Worm (Caenorhabditis elegans) whole organism, L1 larva: ENCODE measurements around the gene nrps-1.

Experiments used
- Y116A8C.19 ChIP-seq: sonication (generic microtip); optimal IDR thresholded peaks from 2 replicates; lab custom pipeline; 2016; ENCODE audit warnings: missing compliant biosample characterization, missing genetic modification characterization, borderline replicate concordance
- alr-1 ChIP-seq: fragments of 200-800 bp; sonication (Bioruptor generic); optimal IDR thresholded peaks from 2 replicates; lab custom pipeline; 2018; ENCODE audit warnings: borderline replicate concordance, mild to moderate bottlenecking, missing genetic modification characterization, missing compliant biosample characterization
- blmp-1 ChIP-seq: fragments of 150-350 bp; optimal IDR thresholded peaks from 2 replicates; lab custom pipeline; 2014; ENCODE audit warnings: missing biosample characterization, missing genetic modification characterization
- ceh-63 ChIP-seq: fragments of 200-800 bp; sonication (Bioruptor generic); optimal IDR thresholded peaks from 2 replicates; lab custom pipeline; 2018; ENCODE audit warnings: mild to moderate bottlenecking, missing genetic modification characterization, missing compliant biosample characterization
- ceh-88 ChIP-seq: fragments of 200-800 bp; sonication (Bioruptor generic); IDR thresholded peaks from 2 replicates; pipeline ENCODE4 v1.3.6; 2022; ENCODE audit warnings: missing genetic modification characterization, missing compliant biosample characterization
- ceh-90 ChIP-seq: sonication (generic microtip); optimal IDR thresholded peaks from 2 replicates; lab custom pipeline; 2016; ENCODE audit warnings: missing genetic modification characterization, missing compliant biosample characterization
- dsc-1 ChIP-seq: sonication (generic microtip); optimal IDR thresholded peaks from 2 replicates; lab custom pipeline; 2016; ENCODE audit warnings: mild to moderate bottlenecking, missing genetic modification characterization, missing compliant biosample characterization
- efl-1 ChIP-seq, 4 experiments: fragments of 150-350 bp; optimal IDR thresholded peaks in 3 of 4; peaks in 1 of 4; 1 replicate in 1 of 4; 2 replicates in 3 of 4; lab custom pipeline; 2014; ENCODE audit warnings: missing biosample characterization in 2 of 4, missing genetic modification characterization in 2 of 4, missing genetic modification reagents in 2 of 4
- efl-3 ChIP-seq: fragments of 200-800 bp; sonication (Bioruptor generic); optimal IDR thresholded peaks from 2 replicates; lab custom pipeline; 2018; ENCODE audit warnings: mild to moderate bottlenecking, missing genetic modification characterization, missing compliant biosample characterization
- egl-13 ChIP-seq: sonication (generic microtip); optimal IDR thresholded peaks from 2 replicates; lab custom pipeline; 2016; ENCODE audit warnings: missing genotype, missing genetic modification reagents, missing genetic modification characterization, missing compliant biosample characterization
- ets-5 ChIP-seq: fragments of 200-800 bp; sonication (Bioruptor generic); IDR thresholded peaks from 2 replicates; pipeline ENCODE4 v1.3.6; 2022; ENCODE audit warnings: missing genetic modification characterization, missing compliant biosample characterization
- fkh-4 ChIP-seq: sonication (generic microtip); optimal IDR thresholded peaks from 2 replicates; lab custom pipeline; 2016; ENCODE audit warnings: missing compliant biosample characterization, missing genetic modification characterization, borderline replicate concordance
- fkh-8 ChIP-seq: sonication (generic microtip); optimal IDR thresholded peaks from 2 replicates; lab custom pipeline; 2016; ENCODE audit warnings: mild to moderate bottlenecking, missing genetic modification characterization, missing compliant biosample characterization
- grh-1 ChIP-seq: fragments of 200-800 bp; sonication (Bioruptor generic); IDR thresholded peaks from 2 replicates; pipeline ENCODE4 v1.3.6; 2022; ENCODE audit warnings: missing genetic modification reagents, missing genetic modification characterization, missing compliant biosample characterization
- hlh-4 ChIP-seq: sonication (generic microtip); optimal IDR thresholded peaks from 2 replicates; lab custom pipeline; 2016; ENCODE audit warnings: mild to moderate bottlenecking, missing genetic modification characterization, missing compliant biosample characterization
- isw-1 ChIP-seq: fragments of 200-800 bp; sonication (Bioruptor generic); IDR thresholded peaks from 2 replicates; pipeline ENCODE4 v1.3.6; 2022; ENCODE audit warnings: missing genetic modification characterization, missing compliant biosample characterization
- jun-1 ChIP-seq: fragments of 150-350 bp; optimal IDR thresholded peaks from 2 replicates; lab custom pipeline; 2014; ENCODE audit warnings: missing biosample characterization, missing genetic modification reagents, missing genetic modification characterization
- lin-13 ChIP-seq: fragments of 150-350 bp; optimal IDR thresholded peaks from 2 replicates; lab custom pipeline; 2014; ENCODE audit warnings: missing biosample characterization, missing genetic modification reagents, missing genetic modification characterization
- lin-14 ChIP-seq: fragments of 200-800 bp; sonication (Bioruptor generic); optimal IDR thresholded peaks from 2 replicates; lab custom pipeline; 2018; ENCODE audit warnings: mild to moderate bottlenecking, missing genetic modification characterization, moderate library complexity, missing compliant biosample characterization
- lin-15B ChIP-seq: fragments of 150-350 bp; sonication (generic microtip); optimal IDR thresholded peaks from 3 replicates; lab custom pipeline; 2014; ENCODE audit warnings: missing biosample characterization, missing genetic modification characterization
- mab-9 ChIP-seq: fragments of 200-800 bp; sonication (Bioruptor generic); IDR thresholded peaks from 2 replicates; pipeline ENCODE4 v1.3.6; 2022; ENCODE audit warnings: missing genetic modification reagents, missing genetic modification characterization, missing compliant biosample characterization
- nhr-12 ChIP-seq: sonication (generic microtip); optimal IDR thresholded peaks from 2 replicates; lab custom pipeline; 2017; ENCODE audit warnings: missing biosample characterization, missing genetic modification characterization
- nhr-19 ChIP-seq: fragments of 200-800 bp; sonication (Bioruptor generic); conservative IDR thresholded peaks from 2 replicates; pipeline ENCODE4 v1.3.6; 2022; ENCODE audit warnings: missing genetic modification characterization, missing compliant biosample characterization
- nhr-28 ChIP-seq: fragments of 150-350 bp; optimal IDR thresholded peaks from 2 replicates; lab custom pipeline; 2014; ENCODE audit warnings: missing biosample characterization, missing genetic modification characterization
- nhr-47 ChIP-seq: sonication (generic microtip); optimal IDR thresholded peaks from 2 replicates; lab custom pipeline; 2016; ENCODE audit warnings: mild to moderate bottlenecking, missing genetic modification characterization, moderate library complexity, missing compliant biosample characterization
- nhr-77 ChIP-seq: fragments of 150-350 bp; optimal IDR thresholded peaks from 2 replicates; lab custom pipeline; 2014; ENCODE audit warnings: missing biosample characterization, missing genetic modification characterization
- nhr-85 ChIP-seq: sonication (generic microtip); peaks from one replicate; lab custom pipeline; 2016; ENCODE audit warnings: missing genetic modification characterization, inconsistent platforms, missing compliant biosample characterization
- pqm-1 ChIP-seq: sonication (generic microtip); optimal IDR thresholded peaks from 3 replicates; lab custom pipeline; 2017; ENCODE audit warnings: missing biosample characterization, missing genetic modification characterization
- snu-23 ChIP-seq: sonication (generic microtip); optimal IDR thresholded peaks from 2 replicates; lab custom pipeline; 2016; ENCODE audit warnings: missing genetic modification characterization, missing compliant biosample characterization
- unc-30 ChIP-seq: sonication (generic microtip); optimal IDR thresholded peaks from 2 replicates; lab custom pipeline; 2017; ENCODE audit warnings: missing biosample characterization, missing genetic modification characterization
- zag-1 ChIP-seq: fragments of 150-350 bp; optimal IDR thresholded peaks from 2 replicates; lab custom pipeline; 2014; ENCODE audit warnings: missing biosample characterization, missing genetic modification characterization
- ztf-11 ChIP-seq, 2 experiments: sonication (generic microtip); optimal IDR thresholded peaks; 2 replicates each; lab custom pipeline; 2016 to 2017; ENCODE audit warnings: missing genetic modification characterization in 2 of 2, missing biosample characterization in 1 of 2, missing compliant biosample characterization in 1 of 2

The nrps-1 gene

DNA sequence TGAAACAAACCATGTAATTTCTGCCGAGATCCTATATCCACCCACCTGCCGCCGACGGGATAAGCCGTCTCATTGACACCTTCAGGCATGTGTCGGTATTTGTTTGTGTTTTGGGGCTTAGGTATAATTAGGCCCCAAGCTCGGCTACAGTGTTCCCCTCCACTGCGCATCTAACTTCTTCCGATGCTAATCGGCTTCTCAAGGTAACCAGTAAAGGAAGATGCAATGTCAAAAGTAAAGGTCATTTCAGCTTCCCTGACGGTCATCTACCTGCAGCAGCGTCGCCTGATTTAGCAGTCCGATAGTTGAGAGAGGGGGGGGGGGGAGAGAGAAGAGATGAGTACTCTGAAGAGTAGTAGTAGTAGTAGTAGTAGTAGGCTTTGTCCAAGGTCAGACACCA lies 23.8 kb downstream of the nrps-1 start:
- no peak for TF ChIP-seq efl-1 (optimal IDR thresholded peaks at IDR 0.05; lab: Kevin White, UChicago)
- TF ChIP-seq efl-1 (GFP tag; optimal IDR thresholded peaks at IDR 0.05 in 1 of 2; lab: Kevin White, UChicago), result peak in 1 of 2 experiments; percentile 40
- TF ChIP-seq lin-14 (GFP tag; lab: Kevin White, UChicago), result peak; percentile 39
- no peak for TF ChIP-seq efl-3 (GFP tag; lab: Kevin White, UChicago)
- TF ChIP-seq snu-23, result peak; percentile 12
- TF ChIP-seq unc-30 (tag; lab: Kevin White, UChicago), result no peak
- TF ChIP-seq nhr-85 (tag; lab: Kevin White, UChicago), result peak; percentile 59
- no peak for TF ChIP-seq alr-1 (tag; lab: Kevin White, UChicago)
- TF ChIP-seq, all 84 proteins: peak for 4

DNA sequence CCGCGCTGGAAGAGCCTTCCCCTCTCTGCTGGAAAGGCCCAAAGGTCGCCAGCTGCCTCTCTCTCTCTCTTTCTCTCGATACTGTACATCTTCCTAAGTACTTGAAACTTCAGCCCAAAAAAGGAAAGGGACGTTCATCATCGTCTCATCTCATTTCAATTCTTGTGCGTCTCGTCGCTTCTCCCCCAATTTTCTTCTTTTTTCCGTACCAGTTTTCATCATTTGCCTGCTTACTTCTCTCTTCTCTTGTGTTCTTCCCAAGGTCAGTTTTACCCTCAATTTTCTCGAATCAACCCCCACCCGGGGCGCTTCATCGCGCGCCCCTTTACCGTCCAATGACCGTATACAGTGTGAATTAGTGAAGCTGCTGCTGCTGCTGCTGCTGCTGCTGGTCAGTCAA lies 25.2 kb downstream of the nrps-1 start:
- TF ChIP-seq ceh-88 (GFP tag; lab: Robert Waterston, UW) (no peak), ceh-90 (no peak), lin-14 (GFP tag; lab: Kevin White, UChicago) (peak; percentile 36), grh-1 (GFP tag; lab: Robert Waterston, UW) (0 out of 2 replicates have a peak, but pooled peaks have one; percentile 10), jun-1 (tag; lab: Kevin White, UChicago) (no peak), fkh-8 (no peak), ceh-63 (GFP tag; lab: Kevin White, UChicago) (no peak), snu-23 (peak; percentile 30), nhr-77 (tag; lab: Kevin White, UChicago) (no peak), nhr-28 (tag; lab: Kevin White, UChicago) (no peak), ztf-11 (tag; optimal IDR thresholded peaks at IDR 0.05; lab: Kevin White, UChicago) (peak in 1 of 2 experiments; percentile 4), lin-13 (no peak), blmp-1 (peak; percentile 25), nhr-85 (tag; lab: Kevin White, UChicago) (peak; percentile 68), dsc-1 (tag; lab: Kevin White, UChicago) (no peak), fkh-4 (tag; lab: Kevin White, UChicago) (no peak), mab-9 (GFP tag; lab: Robert Waterston, UW) (no peak)

DNA sequence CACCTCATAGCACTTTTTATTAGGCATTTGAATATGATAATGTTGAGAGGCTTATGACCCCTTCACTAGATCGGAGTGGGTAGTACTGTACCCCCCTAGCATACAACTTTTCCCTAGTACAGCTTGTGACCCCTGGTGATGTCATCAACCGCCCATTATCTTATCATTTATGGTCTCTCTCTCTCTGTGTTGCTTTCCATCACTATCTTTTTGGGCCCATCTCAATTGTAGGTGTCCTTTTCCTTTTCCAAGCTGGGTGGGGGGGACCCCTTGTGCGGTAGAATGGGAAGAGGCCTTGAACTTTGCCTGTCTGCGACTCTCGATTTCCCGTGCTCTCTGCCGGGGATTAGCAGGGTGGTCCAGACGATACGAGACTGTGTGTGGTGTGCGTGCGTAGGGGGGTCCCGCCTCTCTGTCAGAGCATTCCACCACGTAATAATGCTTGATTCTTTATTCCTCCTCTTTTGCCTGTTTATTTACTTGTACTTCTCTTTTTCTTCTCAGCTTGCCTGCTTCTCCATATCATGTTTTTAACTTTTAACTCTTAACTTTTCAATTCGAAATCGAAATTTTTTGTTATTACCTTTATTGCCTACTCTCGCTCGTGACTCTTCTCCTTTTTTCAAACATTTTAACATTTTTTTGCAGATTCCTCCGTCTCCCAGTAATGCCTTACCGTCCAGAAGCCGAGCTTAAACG lies 26.2 kb downstream of the nrps-1 start, which contains the start of gene ztf-29:
Gene ztf-29, plus strand, starts transcription at position 649 of the 699 bp plus-strand sequence.
- no peak for TF ChIP-seq pqm-1
- TF ChIP-seq ets-5 (GFP tag; lab: Robert Waterston, UW), result no peak
- no peak for TF ChIP-seq egl-13 (tag; lab: Kevin White, UChicago)
- TF ChIP-seq mab-9 (GFP tag; lab: Robert Waterston, UW), result no peak
- TF ChIP-seq lin-13, result no peak

DNA sequence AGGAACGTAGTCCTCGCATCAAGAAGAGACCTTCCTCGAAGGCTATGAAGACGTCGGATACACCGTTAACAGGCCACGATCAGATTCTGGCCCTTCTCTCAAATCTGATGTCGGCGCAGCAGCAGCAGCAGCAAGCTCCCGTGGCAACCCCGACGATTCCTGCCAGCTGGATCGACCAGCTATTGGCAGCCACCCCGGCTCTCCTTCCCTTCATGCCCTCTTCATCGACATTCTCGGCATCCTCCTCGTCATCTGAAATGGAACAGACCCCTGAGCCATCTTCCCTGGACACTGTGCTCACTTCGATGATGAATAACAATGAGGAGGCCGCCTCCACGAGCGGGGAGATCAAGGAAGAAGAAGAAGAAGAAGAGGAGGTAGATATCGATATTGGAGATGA lies 27.1 kb downstream of the nrps-1 start:
- no peak for TF ChIP-seq hlh-4 (tag; lab: Kevin White, UChicago)
- TF ChIP-seq nhr-85 (tag; lab: Kevin White, UChicago), result peak; percentile 7

DNA sequence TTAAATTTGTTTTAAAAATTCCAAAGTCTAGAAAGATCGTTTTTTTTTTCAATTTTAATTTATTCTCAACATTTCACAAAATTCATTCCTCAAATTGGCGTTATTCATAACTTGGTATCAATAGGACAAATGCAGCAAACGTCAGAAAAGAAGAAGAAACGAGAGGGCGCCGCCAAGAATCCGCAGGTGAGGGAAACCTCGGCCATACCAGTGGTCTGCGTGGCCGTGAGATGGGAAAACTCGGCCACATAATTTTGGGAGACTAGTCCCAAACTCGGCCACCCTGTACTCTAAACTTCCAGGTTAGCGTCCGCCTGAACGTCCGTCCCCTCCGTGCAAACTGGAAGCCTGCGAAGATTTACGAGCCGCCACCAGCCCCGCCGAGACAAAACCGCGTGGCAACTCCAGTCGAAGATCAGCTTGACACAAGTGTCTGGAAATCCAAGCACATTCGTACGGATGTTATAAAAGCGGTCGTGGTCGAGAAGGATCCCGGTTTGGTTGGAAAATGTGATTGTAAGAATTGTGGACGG lies 29.0 kb downstream of the nrps-1 start, which contains the start of gene Y66D12A.11:
Gene Y66D12A.11, plus strand, starts transcription at position 51 of the 533 bp plus-strand sequence.
- no peak for TF ChIP-seq lin-15B (tag; lab: Kevin White, UChicago)
- TF ChIP-seq nhr-12 (tag; lab: Kevin White, UChicago), result no peak
- no peak for TF ChIP-seq nhr-47 (tag; lab: Kevin White, UChicago)
- no peak for TF ChIP-seq isw-1 (GFP tag; lab: Robert Waterston, UW)
- no peak for TF ChIP-seq Y116A8C.19 (tag; lab: Kevin White, UChicago)
- no peak for TF ChIP-seq zag-1
- no peak for TF ChIP-seq nhr-19 (GFP tag; lab: Robert Waterston, UW)
- TF ChIP-seq blmp-1, result no peak
- no peak for TF ChIP-seq efl-1 (optimal IDR thresholded peaks at IDR 0.05; lab: Kevin White, UChicago)
- TF ChIP-seq efl-1 (GFP tag; optimal IDR thresholded peaks at IDR 0.05 in 1 of 2; lab: Kevin White, UChicago), result no peak
